Worm (Caenorhabditis elegans) whole organism, young adult: ENCODE measurements around the gene F49H12.3.

Source experiments
- C06A6.2 ChIP-seq: fragments of 200-800 bp; sonication (Bioruptor generic); conservative IDR thresholded peaks from 2 replicates; pipeline ENCODE4 v1.3.6; 2022; ENCODE audit warnings: missing genetic modification characterization, missing compliant biosample characterization
- K11D2.4 ChIP-seq: fragments of 200-800 bp; sonication (Bioruptor generic); IDR thresholded peaks from 2 replicates; pipeline ENCODE4 v1.3.6; 2022; ENCODE audit warnings: missing genetic modification reagents, missing genetic modification characterization, missing compliant biosample characterization
- K12H6.12 ChIP-seq: fragments of 200-800 bp; sonication (Bioruptor generic); optimal IDR thresholded peaks from 2 replicates; lab custom pipeline; 2018; ENCODE audit warnings: mild to moderate bottlenecking, missing genetic modification characterization, missing compliant biosample characterization
- ZK185.1 ChIP-seq: sonication (generic microtip); optimal IDR thresholded peaks from 2 replicates; lab custom pipeline; 2016; ENCODE audit warnings: mild to moderate bottlenecking, missing genetic modification characterization, missing compliant biosample characterization; ENCODE audit not compliant: poor library complexity, severe bottlenecking
- akir-1 ChIP-seq: fragments of 200-800 bp; sonication (Bioruptor generic); optimal IDR thresholded peaks from 2 replicates; lab custom pipeline; 2018; ENCODE audit warnings: mild to moderate bottlenecking, missing genetic modification characterization, moderate library complexity, missing compliant biosample characterization
- aptf-2 ChIP-seq: fragments of 200-800 bp; sonication (Bioruptor generic); conservative IDR thresholded peaks from 2 replicates; pipeline ENCODE4 v1.3.6; 2022; ENCODE audit warnings: missing genetic modification reagents, missing genetic modification characterization, missing compliant biosample characterization
- atf-7 ChIP-seq: sonication (generic microtip); optimal IDR thresholded peaks from 2 replicates; lab custom pipeline; 2017; ENCODE audit warnings: mild to moderate bottlenecking, missing genetic modification characterization, missing compliant biosample characterization
- attf-5 ChIP-seq: fragments of 200-800 bp; sonication (Bioruptor generic); optimal IDR thresholded peaks from 2 replicates; lab custom pipeline; 2018; ENCODE audit warnings: mild to moderate bottlenecking, missing genetic modification characterization, missing compliant biosample characterization
- cebp-1 ChIP-seq, 2 experiments: fragments of 200-800 bp in 1 of 2; sonication (Bioruptor generic) in 1 of 2; sonication (generic microtip) in 1 of 2; IDR thresholded peaks in 1 of 2; optimal IDR thresholded peaks in 1 of 2; 2 replicates each; pipeline versions ENCODE4 v1.3.6 to Lab custom; 2017 to 2022; ENCODE audit warnings: missing compliant biosample characterization in 2 of 2, missing genetic modification characterization in 2 of 2, mild to moderate bottlenecking in 1 of 2, missing genetic modification reagents in 1 of 2, moderate library complexity in 1 of 2
- ceh-27 ChIP-seq: fragments of 200-800 bp; sonication (Bioruptor generic); optimal IDR thresholded peaks from 2 replicates; lab custom pipeline; 2018; ENCODE audit warnings: mild to moderate bottlenecking, missing genetic modification characterization, moderate library complexity, missing compliant biosample characterization
- ceh-58 ChIP-seq: fragments of 200-800 bp; sonication (Bioruptor generic); IDR thresholded peaks from 2 replicates; pipeline ENCODE4 v1.3.6; 2022; ENCODE audit warnings: missing genetic modification characterization, missing compliant biosample characterization
- dox-1 ChIP-seq: fragments of 200-800 bp; sonication (Bioruptor generic); IDR thresholded peaks from 2 replicates; pipeline ENCODE4 v1.3.6; 2022; ENCODE audit warnings: missing genetic modification reagents, missing genetic modification characterization, missing compliant biosample characterization
- dpff-1 ChIP-seq: sonication (generic microtip); optimal IDR thresholded peaks from 2 replicates; lab custom pipeline; 2017; ENCODE audit warnings: mild to moderate bottlenecking, missing genetic modification characterization, missing compliant biosample characterization
- efl-1 ChIP-seq: fragments of 150-350 bp; optimal IDR thresholded peaks from 2 replicates; lab custom pipeline; 2014; ENCODE audit warnings: missing biosample characterization, missing genetic modification reagents, missing genetic modification characterization
- ekl-4 ChIP-seq: fragments of 200-800 bp; sonication (Bioruptor generic); IDR thresholded peaks from 2 replicates; pipeline ENCODE4 v1.3.6; 2022; ENCODE audit warnings: missing genetic modification reagents, missing genetic modification characterization, missing compliant biosample characterization
- fkh-3 ChIP-seq: sonication (generic microtip); optimal IDR thresholded peaks from 2 replicates; lab custom pipeline; 2016; ENCODE audit warnings: mild to moderate bottlenecking, missing genetic modification characterization, missing compliant biosample characterization
- gei-17 ChIP-seq: fragments of 200-800 bp; sonication (Bioruptor generic); optimal IDR thresholded peaks from 2 replicates; lab custom pipeline; 2018; ENCODE audit warnings: mild to moderate bottlenecking, missing genetic modification characterization, missing compliant biosample characterization
- hmg-1.2 ChIP-seq: fragments of 200-800 bp; sonication (Bioruptor generic); IDR thresholded peaks from 2 replicates; pipeline ENCODE4 v1.3.6; 2022; ENCODE audit warnings: missing genetic modification reagents, missing genetic modification characterization, missing compliant biosample characterization
- hmg-20 ChIP-seq: fragments of 200-800 bp; sonication (Bioruptor generic); IDR thresholded peaks from 2 replicates; pipeline ENCODE4 v1.3.6; 2022; ENCODE audit warnings: missing genetic modification reagents, missing genetic modification characterization, missing compliant biosample characterization
- hrde-1 ChIP-seq: sonication (generic microtip); optimal IDR thresholded peaks from 2 replicates; lab custom pipeline; 2016; ENCODE audit warnings: missing genetic modification characterization, mild to moderate bottlenecking, missing compliant biosample characterization, moderate library complexity, missing genotype, missing genetic modification reagents, borderline replicate concordance
- let-607 ChIP-seq, 2 experiments: fragments of 200-800 bp in 1 of 2; sonication (Bioruptor generic) in 1 of 2; sonication (generic microtip) in 1 of 2; optimal IDR thresholded peaks; 2 replicates each; lab custom pipeline; 2016 to 2018; ENCODE audit warnings: mild to moderate bottlenecking in 2 of 2, missing compliant biosample characterization in 2 of 2, missing genetic modification characterization in 2 of 2, moderate library complexity in 2 of 2, missing genotype in 1 of 2
- lin-35 ChIP-seq, 3 experiments: fragments of 150-350 bp in 2 of 3; sonication (generic microtip) in 1 of 3; optimal IDR thresholded peaks; 2 replicates each; lab custom pipeline; 2014 to 2018; ENCODE audit warnings: missing biosample characterization in 3 of 3, missing genetic modification characterization in 3 of 3, missing genetic modification reagents in 3 of 3
- lin-40 ChIP-seq: sonication (generic microtip); optimal IDR thresholded peaks from 2 replicates; lab custom pipeline; 2016; ENCODE audit warnings: missing genetic modification characterization, mild to moderate bottlenecking, missing compliant biosample characterization, missing genotype, missing genetic modification reagents
- lir-1 ChIP-seq: fragments of 200-800 bp; sonication (Bioruptor generic); conservative IDR thresholded peaks from 2 replicates; pipeline ENCODE4 v1.3.6; 2022; ENCODE audit warnings: missing genetic modification reagents, missing genetic modification characterization, missing compliant biosample characterization
- madf-8 ChIP-seq: fragments of 200-800 bp; sonication (Bioruptor generic); conservative IDR thresholded peaks from 2 replicates; pipeline ENCODE4 v1.3.6; 2022; ENCODE audit warnings: missing genetic modification reagents, missing genetic modification characterization, missing compliant biosample characterization
- mcd-1 ChIP-seq: fragments of 200-800 bp; sonication (Bioruptor generic); IDR thresholded peaks from 2 replicates; pipeline ENCODE4 v1.3.6; 2022; ENCODE audit warnings: missing genetic modification reagents, missing genetic modification characterization, missing compliant biosample characterization
- nfya-2 ChIP-seq: fragments of 200-800 bp; sonication (Bioruptor generic); IDR thresholded peaks from 2 replicates; pipeline ENCODE4 v1.3.6; 2022; ENCODE audit warnings: missing genetic modification reagents, missing genetic modification characterization, missing compliant biosample characterization
- nfyb-1 ChIP-seq: fragments of 200-800 bp; sonication (Bioruptor generic); IDR thresholded peaks from 2 replicates; pipeline ENCODE4 v1.3.6; 2022; ENCODE audit warnings: missing genetic modification reagents, missing genetic modification characterization, missing compliant biosample characterization
- nhr-27 ChIP-seq: fragments of 200-800 bp; sonication (Bioruptor generic); optimal IDR thresholded peaks from 2 replicates; lab custom pipeline; 2018; ENCODE audit warnings: mild to moderate bottlenecking, missing genetic modification characterization, moderate library complexity, missing compliant biosample characterization
- nhr-80 ChIP-seq: sonication (generic microtip); optimal IDR thresholded peaks from 2 replicates; lab custom pipeline; 2016; ENCODE audit warnings: missing genetic modification characterization, missing compliant biosample characterization
- snpc-4 ChIP-seq, 5 experiments: fragments of 150-350 bp in 1 of 5; sonication (generic microtip) in 4 of 5; optimal IDR thresholded peaks; 2 replicates each; lab custom pipeline; 2014 to 2018; ENCODE audit warnings: missing genetic modification characterization in 5 of 5, missing biosample characterization in 3 of 5, antibody characterized with exemption in 2 of 5, mild to moderate bottlenecking in 2 of 5, missing compliant biosample characterization in 2 of 5, missing genotype in 2 of 5, moderate library complexity in 2 of 5, missing genetic modification reagents in 1 of 5
- somi-1 ChIP-seq: fragments of 200-800 bp; sonication (Bioruptor generic); optimal IDR thresholded peaks from 2 replicates; lab custom pipeline; 2018; ENCODE audit warnings: mild to moderate bottlenecking, missing genetic modification characterization, missing compliant biosample characterization
- tbp1 ChIP-seq: fragments of 200-800 bp; sonication (Bioruptor generic); optimal IDR thresholded peaks from 2 replicates; lab custom pipeline; 2018; ENCODE audit warnings: mild to moderate bottlenecking, missing genetic modification characterization, missing compliant biosample characterization
- unc-62 ChIP-seq: fragments of 150-350 bp; optimal IDR thresholded peaks from 2 replicates; lab custom pipeline; 2014; ENCODE audit warnings: missing biosample characterization, missing genetic modification reagents, missing genetic modification characterization
- xnd-1 ChIP-seq: sonication (generic microtip); optimal IDR thresholded peaks from 2 replicates; lab custom pipeline; 2016; ENCODE audit warnings: missing genotype, missing genetic modification reagents, missing genetic modification characterization, missing compliant biosample characterization
- ztf-22 ChIP-seq: fragments of 200-800 bp; sonication (Bioruptor generic); optimal IDR thresholded peaks from 2 replicates; lab custom pipeline; 2018; ENCODE audit warnings: mild to moderate bottlenecking, missing genetic modification characterization, moderate library complexity, missing compliant biosample characterization
- ztf-26 ChIP-seq: sonication (generic microtip); optimal IDR thresholded peaks from 2 replicates; lab custom pipeline; 2017; ENCODE audit warnings: missing genetic modification characterization, missing compliant biosample characterization

Gene F49H12.3

ce11 chrX:2064730-2065129 is 19.4 kb upstream of the F49H12.3 start, which contains the start of gene F49H12.7:
TSS of gene F49H12.7 (plus strand) at chrX:2065030.
- no peak for TF ChIP-seq lir-1 (GFP tag; lab: Robert Waterston, UW)
- TF ChIP-seq nfya-2 (GFP tag; lab: Robert Waterston, UW): no peak
- TF ChIP-seq dpff-1 (tag; lab: Kevin White, UChicago): no peak

- TF ChIP-seq nhr-80 (tag; lab: Kevin White, UChicago) (peak; percentile 29), cebp-1 (GFP tag; IDR thresholded peaks at IDR 0.05; lab: Robert Waterston, UW) (no peak), cebp-1 (tag; optimal IDR thresholded peaks at IDR 0.05; lab: Kevin White, UChicago) (peak; percentile 12), aptf-2 (GFP tag; lab: Robert Waterston, UW) (no peak)
Measured at ce11 chrX:2068294-2068693, 15.9 kb upstream of the F49H12.3 start.

DNA sequence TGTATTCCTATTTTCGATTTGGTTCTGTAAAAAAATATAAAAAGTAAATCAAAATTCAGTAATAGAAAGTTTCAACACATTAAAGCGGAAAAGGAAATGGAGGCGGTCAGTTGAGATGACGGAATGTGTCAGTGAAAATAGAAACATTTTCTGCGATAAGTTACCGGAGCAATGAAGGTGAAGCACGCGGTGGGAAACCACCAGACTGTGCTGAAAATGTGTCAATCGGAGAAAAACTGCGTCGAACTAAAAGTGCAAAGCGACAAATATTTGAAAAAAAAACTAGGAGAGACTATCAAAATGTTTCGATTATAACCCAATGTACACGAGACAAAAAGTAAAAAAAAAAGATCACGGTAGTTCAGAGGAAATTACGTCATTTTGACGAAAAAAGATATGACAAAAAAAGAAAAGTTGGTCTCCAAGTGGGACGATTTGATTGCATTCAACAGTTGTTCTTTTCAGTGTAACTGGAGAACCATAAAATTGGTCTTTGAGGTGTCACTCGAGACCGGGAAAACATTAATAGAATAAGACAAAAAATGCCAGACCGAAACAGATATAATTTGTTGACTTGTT is 13.7 kb upstream of the F49H12.3 start, which contains the start of gene acl-4:
acl-4 (minus strand) TSS at position 27 of the 579 bp plus-strand sequence.
- peak; percentile 24 for TF ChIP-seq ztf-26 (tag; lab: Kevin White, UChicago)
- TF ChIP-seq unc-62 (GFP tag; lab: Kevin White, UChicago): peak; percentile 32
- TF ChIP-seq fkh-3: no peak
- no peak for TF ChIP-seq ceh-58
- TF ChIP-seq hmg-20 (GFP tag; lab: Robert Waterston, UW): no peak
- TF ChIP-seq K11D2.4 (GFP tag; lab: Robert Waterston, UW): peak; percentile 19; the same call in 1 of the 2 replicates
- TF ChIP-seq atf-7 (tag; lab: Kevin White, UChicago): peak; percentile 36
- TF ChIP-seq let-607 (tag; optimal IDR thresholded peaks at IDR 0.05; lab: Kevin White, UChicago): no peak
- TF ChIP-seq xnd-1 (tag; lab: Kevin White, UChicago): no peak
- TF ChIP-seq ZK185.1 (tag; lab: Kevin White, UChicago): no peak
- no peak for TF ChIP-seq cebp-1 (GFP tag; IDR thresholded peaks at IDR 0.05; lab: Robert Waterston, UW)
- peak; percentile 42 for TF ChIP-seq cebp-1 (tag; optimal IDR thresholded peaks at IDR 0.05; lab: Kevin White, UChicago)
- no peak for TF ChIP-seq snpc-4 (GFP tag; optimal IDR thresholded peaks at IDR 0.05; lab: Kevin White, UChicago)
- TF ChIP-seq snpc-4 (tag; optimal IDR thresholded peaks at IDR 0.05; lab: Kevin White, UChicago): no peak
- no peak for TF ChIP-seq nhr-27 (tag; lab: Kevin White, UChicago)
- peak; percentile 75 for TF ChIP-seq nhr-80 (tag; lab: Kevin White, UChicago)
- no peak for TF ChIP-seq mcd-1 (GFP tag; lab: Robert Waterston, UW)
- TF ChIP-seq somi-1 (GFP tag; lab: Kevin White, UChicago): peak; percentile 29

ce11 chrX:2071392-2072001 is 12.7 kb upstream of the F49H12.3 start:
- TF ChIP-seq attf-5 (GFP tag; lab: Kevin White, UChicago): peak; percentile 65
- TF ChIP-seq gei-17 (GFP tag; lab: Kevin White, UChicago): peak; percentile 21
- peak; percentile 63 for TF ChIP-seq dox-1 (GFP tag; lab: Robert Waterston, UW)
- peak; percentile 10 for TF ChIP-seq efl-1
- TF ChIP-seq C06A6.2 (GFP tag; lab: Robert Waterston, UW): 0 out of 2 replicates have a peak, but pooled peaks have one; percentile 30
- TF ChIP-seq hmg-1.2 (GFP tag; lab: Robert Waterston, UW): peak; percentile 34; the same call in 1 of the 2 replicates
- peak; percentile 21 for TF ChIP-seq atf-7 (tag; lab: Kevin White, UChicago)
- TF ChIP-seq cebp-1 (GFP tag; IDR thresholded peaks at IDR 0.05; lab: Robert Waterston, UW): peak; percentile 94
- TF ChIP-seq cebp-1 (tag; optimal IDR thresholded peaks at IDR 0.05; lab: Kevin White, UChicago): peak; percentile 99
- TF ChIP-seq lin-40 (tag; lab: Kevin White, UChicago): peak; percentile 70
- peak in 1 of 3 experiments; percentile 45 for TF ChIP-seq lin-35 (GFP tag; optimal IDR thresholded peaks at IDR 0.05; lab: Kevin White, UChicago)
- peak; percentile 82 for TF ChIP-seq K12H6.12 (tag; lab: Kevin White, UChicago)
- TF ChIP-seq somi-1 (GFP tag; lab: Kevin White, UChicago): peak; percentile 31
- TF ChIP-seq K11D2.4 (GFP tag; lab: Robert Waterston, UW): peak; percentile 67; the same call in 1 of the 2 replicates
- TF ChIP-seq ekl-4 (GFP tag; lab: Robert Waterston, UW): no peak
- no peak for TF ChIP-seq ztf-22 (GFP tag; lab: Kevin White, UChicago)
- no peak for TF ChIP-seq madf-8 (GFP tag; lab: Robert Waterston, UW)
- TF ChIP-seq nfyb-1 (GFP tag; lab: Robert Waterston, UW): no peak
- no peak for TF ChIP-seq hrde-1 (tag; lab: Kevin White, UChicago)
- TF ChIP-seq ceh-27 (GFP tag; lab: Kevin White, UChicago): peak; percentile 77
- peak; percentile 29 for TF ChIP-seq unc-62 (GFP tag; lab: Kevin White, UChicago)
- TF ChIP-seq akir-1 (GFP tag; lab: Kevin White, UChicago): peak; percentile 40
- TF ChIP-seq aptf-2 (GFP tag; lab: Robert Waterston, UW): no peak
- peak; percentile 34 for TF ChIP-seq nhr-80 (tag; lab: Kevin White, UChicago)
- TF ChIP-seq tbp1: peak; percentile 33
- TF ChIP-seq ztf-26 (tag; lab: Kevin White, UChicago): peak; percentile 3
